Fruit fly (Drosophila melanogaster) whole organism, embryonic: Measurements from ENCODE around the gene mthl14.

Experiments
- Abd-B ChIP-seq: fragments of 200-800 bp; sonication (Bioruptor generic); optimal IDR thresholded peaks from 2 replicates; lab custom pipeline; 2018; ENCODE audit warnings: missing biosample characterization, mild to moderate bottlenecking, missing genetic modification characterization, moderate library complexity
- Ada2b ChIP-seq: fragments of 200-800 bp; sonication (Bioruptor generic); IDR thresholded peaks from 2 replicates; pipeline ENCODE4 v1.3.6; 2022; ENCODE audit warnings: missing biosample characterization, missing genetic modification characterization
- BtbVII ChIP-seq: fragments of 200-800 bp; sonication (Bioruptor generic); optimal IDR thresholded peaks from 3 replicates; lab custom pipeline; 2017; ENCODE audit warnings: missing biosample characterization, mild to moderate bottlenecking, missing genetic modification characterization
- Bteb2 ChIP-seq: fragments of 200-800 bp; sonication (Bioruptor generic); optimal IDR thresholded peaks from 2 replicates; lab custom pipeline; 2016; ENCODE audit warnings: missing biosample characterization, missing genetic modification characterization
- CG10274 ChIP-seq: fragments of 200-800 bp; sonication (Bioruptor generic); optimal IDR thresholded peaks from 3 replicates; lab custom pipeline; 2017; ENCODE audit warnings: missing biosample characterization, mild to moderate bottlenecking, missing genetic modification characterization
- CG10366 ChIP-seq: fragments of 200-800 bp; sonication (Bioruptor generic); IDR thresholded peaks from 2 replicates; pipeline ENCODE4 v1.3.6; 2022; ENCODE audit warnings: missing biosample characterization, missing genetic modification characterization
- CG10565 ChIP-seq: fragments of 200-800 bp; sonication (Bioruptor generic); optimal IDR thresholded peaks from 3 replicates; lab custom pipeline; 2016; ENCODE audit warnings: missing biosample characterization, mild to moderate bottlenecking, missing genetic modification characterization
- CG11093 ChIP-seq: fragments of 200-800 bp; sonication (Bioruptor generic); IDR thresholded peaks from 3 replicates; pipeline ENCODE4 v1.3.6; 2022; ENCODE audit warnings: missing biosample characterization, missing genetic modification characterization
- CG16813 ChIP-seq: fragments of 200-800 bp; sonication (Bioruptor generic); IDR thresholded peaks from 3 replicates; pipeline ENCODE4 v1.3.6; 2022; ENCODE audit warnings: missing biosample characterization, missing genetic modification characterization; ENCODE audit not compliant: partially characterized antibody
- CG2120 ChIP-seq: fragments of 200-800 bp; sonication (Bioruptor generic); optimal IDR thresholded peaks from 3 replicates; lab custom pipeline; 2016; ENCODE audit warnings: missing biosample characterization, missing genetic modification characterization
- CG32532 ChIP-seq: fragments of 200-800 bp; sonication (Bioruptor generic); IDR thresholded peaks from 2 replicates; pipeline ENCODE4 v1.3.6; 2022; ENCODE audit warnings: missing biosample characterization, missing genetic modification characterization
- CG5245 ChIP-seq: fragments of 200-800 bp; sonication (Bioruptor generic); optimal IDR thresholded peaks from 3 replicates; lab custom pipeline; 2016; ENCODE audit warnings: missing biosample characterization, missing genetic modification characterization
- CG6175 ChIP-seq: fragments of 200-800 bp; sonication (Bioruptor generic); IDR thresholded peaks from 3 replicates; pipeline ENCODE4 v1.3.6; 2022; ENCODE audit warnings: missing biosample characterization, missing genetic modification characterization
- CG6254 ChIP-seq: fragments of 200-800 bp; sonication (Bioruptor generic); optimal IDR thresholded peaks from 3 replicates; lab custom pipeline; 2017; ENCODE audit warnings: mild to moderate bottlenecking, missing biosample characterization, missing genetic modification reagents, missing genetic modification characterization
- CG6765 ChIP-seq: fragments of 200-800 bp; sonication (Bioruptor generic); optimal IDR thresholded peaks from 3 replicates; lab custom pipeline; 2017; ENCODE audit warnings: missing biosample characterization, mild to moderate bottlenecking, missing genetic modification characterization
- CG6813 ChIP-seq: fragments of 200-800 bp; sonication (Bioruptor generic); optimal IDR thresholded peaks from 2 replicates; lab custom pipeline; 2017; ENCODE audit warnings: missing biosample characterization, missing genetic modification characterization, mild to moderate bottlenecking, moderate library complexity, missing genetic modification reagents
- CG7963 ChIP-seq: fragments of 200-800 bp; sonication (Bioruptor generic); IDR thresholded peaks from 3 replicates; pipeline ENCODE4 v1.3.6; 2022; ENCODE audit warnings: missing biosample characterization, missing genetic modification characterization; ENCODE audit not compliant: partially characterized antibody
- Deaf1 ChIP-seq: fragments of 200-800 bp; optimal IDR thresholded peaks from 3 replicates; lab custom pipeline; 2019; ENCODE audit warnings: missing biosample characterization, mild to moderate bottlenecking, missing genetic modification characterization, moderate library complexity
- Dref ChIP-seq: fragments of 200-800 bp; sonication (Bioruptor generic); IDR thresholded peaks from 2 replicates; pipeline ENCODE4 v1.3.6; 2022; ENCODE audit warnings: missing biosample characterization, missing genetic modification characterization
- HLH4C ChIP-seq: fragments of 200-800 bp; sonication (Bioruptor generic); IDR thresholded peaks from 3 replicates; pipeline ENCODE4 v1.3.6; 2022; ENCODE audit warnings: missing biosample characterization, missing genetic modification characterization; ENCODE audit not compliant: partially characterized antibody
- Hmx ChIP-seq: fragments of 200-800 bp; sonication (Bioruptor generic); optimal IDR thresholded peaks from 2 replicates; lab custom pipeline; 2016; ENCODE audit warnings: missing biosample characterization, missing genetic modification characterization
- Lhr ChIP-seq: fragments of 200-800 bp; sonication (Bioruptor generic); optimal IDR thresholded peaks from 3 replicates; lab custom pipeline; 2017; ENCODE audit warnings: mild to moderate bottlenecking, missing biosample characterization, missing genetic modification reagents, missing genetic modification characterization
- Mad ChIP-seq: fragments of 200-800 bp; sonication (Bioruptor generic); optimal IDR thresholded peaks from 2 replicates; lab custom pipeline; 2016; ENCODE audit warnings: missing biosample characterization, missing genetic modification characterization
- Mes4 ChIP-seq: fragments of 200-800 bp; sonication (Bioruptor generic); optimal IDR thresholded peaks from 2 replicates; lab custom pipeline; 2016; ENCODE audit warnings: missing biosample characterization, missing genetic modification characterization
- Myb ChIP-seq: fragments of 200-800 bp; sonication (Bioruptor generic); optimal IDR thresholded peaks from 2 replicates; lab custom pipeline; 2016; ENCODE audit warnings: missing biosample characterization, missing genetic modification characterization
- NK7.1 ChIP-seq: fragments of 200-800 bp; sonication (Bioruptor generic); optimal IDR thresholded peaks from 3 replicates; lab custom pipeline; 2016; ENCODE audit warnings: missing biosample characterization, missing genetic modification characterization
- Neu2 ChIP-seq: fragments of 200-800 bp; sonication (Bioruptor generic); optimal IDR thresholded peaks from 3 replicates; lab custom pipeline; 2016; ENCODE audit warnings: missing biosample characterization, missing genetic modification characterization, borderline replicate concordance
- Nf-YC ChIP-seq: fragments of 200-800 bp; optimal IDR thresholded peaks from 3 replicates; lab custom pipeline; 2019; ENCODE audit warnings: missing biosample characterization, mild to moderate bottlenecking, missing genetic modification characterization, moderate library complexity
- Pdp1 ChIP-seq, 2 experiments: fragments of 200-800 bp; sonication (Bioruptor generic); optimal IDR thresholded peaks; 3 replicates each; lab custom pipeline; 2016; ENCODE audit warnings: missing biosample characterization in 2 of 2, missing genetic modification characterization in 2 of 2, mild to moderate bottlenecking in 1 of 2, moderate library complexity in 1 of 2
- Side ChIP-seq: fragments of 200-800 bp; sonication (Bioruptor generic); optimal IDR thresholded peaks from 2 replicates; lab custom pipeline; 2016; ENCODE audit warnings: missing biosample characterization, missing genetic modification characterization
- az2 ChIP-seq: fragments of 200-800 bp; sonication (Bioruptor generic); optimal IDR thresholded peaks from 3 replicates; lab custom pipeline; 2016; ENCODE audit warnings: missing biosample characterization, missing genetic modification characterization
- chinmo ChIP-seq: fragments of 200-800 bp; sonication (Bioruptor generic); IDR thresholded peaks from 4 replicates; pipeline ENCODE4 v1.3.6; 2022; ENCODE audit warnings: missing biosample characterization, missing genetic modification characterization; ENCODE audit not compliant: partially characterized antibody
- disco-r ChIP-seq: fragments of 200-800 bp; sonication (Bioruptor generic); optimal IDR thresholded peaks from 2 replicates; lab custom pipeline; 2016; ENCODE audit warnings: missing biosample characterization, missing genetic modification characterization
- dm ChIP-seq: fragments of 200-800 bp; sonication (Bioruptor generic); optimal IDR thresholded peaks from 3 replicates; lab custom pipeline; 2016; ENCODE audit warnings: missing biosample characterization, missing genetic modification characterization
- dpn ChIP-seq, 2 experiments: fragments of 200-800 bp; sonication (Bioruptor generic); optimal IDR thresholded peaks; 3 replicates each; lab custom pipeline; 2016; ENCODE audit warnings: missing biosample characterization in 2 of 2, missing genetic modification characterization in 2 of 2
- ems ChIP-seq: fragments of 200-800 bp; sonication (Bioruptor generic); optimal IDR thresholded peaks from 3 replicates; lab custom pipeline; 2016; ENCODE audit warnings: missing biosample characterization, missing genetic modification characterization
- esg ChIP-seq: fragments of 200-800 bp; sonication (Bioruptor generic); conservative IDR thresholded peaks from 2 replicates; pipeline ENCODE4 v1.3.6; 2022; ENCODE audit warnings: missing biosample characterization, missing genetic modification characterization
- eve ChIP-seq, 2 experiments: fragments of >200 bp; optimal IDR thresholded peaks; 2 replicates each; lab custom pipeline; 2017; ENCODE audit warnings: missing biosample characterization in 2 of 2, missing genetic modification characterization in 2 of 2
- gcm ChIP-seq: fragments of 200-800 bp; sonication (Bioruptor generic); optimal IDR thresholded peaks from 2 replicates; lab custom pipeline; 2019; ENCODE audit warnings: missing biosample characterization, mild to moderate bottlenecking, missing genetic modification characterization, moderate library complexity
- grau ChIP-seq: fragments of 200-800 bp; optimal IDR thresholded peaks from 3 replicates; lab custom pipeline; 2019; ENCODE audit warnings: missing biosample characterization, mild to moderate bottlenecking, missing genetic modification characterization, moderate library complexity
- hbn ChIP-seq: fragments of 200-800 bp; sonication (Bioruptor generic); IDR thresholded peaks from 2 replicates; pipeline ENCODE4 v1.3.6; 2022; ENCODE audit warnings: missing biosample characterization, missing genetic modification characterization; ENCODE audit not compliant: partially characterized antibody
- her ChIP-seq: fragments of 200-800 bp; sonication (Bioruptor generic); optimal IDR thresholded peaks from 2 replicates; lab custom pipeline; 2016; ENCODE audit warnings: missing biosample characterization, missing genetic modification characterization
- lbe ChIP-seq: fragments of 200-800 bp; sonication (Bioruptor generic); optimal IDR thresholded peaks from 2 replicates; lab custom pipeline; 2016; ENCODE audit warnings: missing biosample characterization, mild to moderate bottlenecking, missing genetic modification characterization
- nau ChIP-seq: fragments of 200-800 bp; sonication (Bioruptor generic); optimal IDR thresholded peaks from 3 replicates; lab custom pipeline; 2017; ENCODE audit warnings: missing biosample characterization, mild to moderate bottlenecking, missing genetic modification characterization, missing genetic modification reagents
- pfk ChIP-seq: fragments of 200-800 bp; sonication (Bioruptor generic); optimal IDR thresholded peaks from 2 replicates; lab custom pipeline; 2018; ENCODE audit warnings: missing biosample characterization, mild to moderate bottlenecking, missing genetic modification characterization, moderate library complexity
- ro ChIP-seq: fragments of 200-800 bp; sonication (Bioruptor generic); IDR thresholded peaks from 2 replicates; pipeline ENCODE4 v1.3.6; 2022; ENCODE audit warnings: missing biosample characterization, missing genetic modification characterization
- so ChIP-seq: fragments of 200-800 bp; sonication (Bioruptor generic); IDR thresholded peaks from 3 replicates; pipeline ENCODE4 v1.3.6; 2022; ENCODE audit warnings: missing biosample characterization, missing genetic modification characterization
- sob ChIP-seq: fragments of 200-800 bp; sonication (Bioruptor generic); IDR thresholded peaks from 2 replicates; pipeline ENCODE4 v1.3.6; 2022; ENCODE audit warnings: missing biosample characterization, missing genetic modification characterization
- tin ChIP-seq: fragments of 200-800 bp; sonication (Bioruptor generic); optimal IDR thresholded peaks from 3 replicates; lab custom pipeline; 2016; ENCODE audit warnings: missing biosample characterization, missing genetic modification characterization
- vvl ChIP-seq: fragments of 200-800 bp; sonication (Bioruptor generic); IDR thresholded peaks from 2 replicates; pipeline ENCODE4 v1.3.6; 2022; ENCODE audit warnings: missing biosample characterization, missing genetic modification characterization

The mthl14 gene

dm6 chr3L:246644-247199, 569 bp upstream of the mthl14 start (continued):
- TF ChIP-seq Pdp1 (GFP tag; optimal IDR thresholded peaks at IDR 0.05; lab: Kevin White, UChicago) (peak; percentile 29 to 88), tin (GFP tag; lab: Kevin White, UChicago) (peak; percentile 50), her (GFP tag; lab: Kevin White, UChicago) (peak; percentile 26), CG10366 (GFP tag; lab: Robert Waterston, UW) (no peak), Ada2b (GFP tag; lab: Robert Waterston, UW) (peak; percentile 22; the same call in 1 of the 2 replicates), chinmo (GFP tag; lab: Robert Waterston, UW) (0 out of 4 replicates have a peak, but pooled peaks have one; percentile 42), ro (GFP tag; lab: Robert Waterston, UW) (no peak), dpn (GFP tag; optimal IDR thresholded peaks at IDR 0.05; lab: Kevin White, UChicago) (peak; percentile 46 to 48), pfk (GFP tag; lab: Kevin White, UChicago) (peak; percentile 48), Hmx (GFP tag; lab: Kevin White, UChicago) (no peak), CG16813 (peak; percentile 73), CG6254 (no peak), Myb (peak; percentile 98), BtbVII (GFP tag; lab: Kevin White, UChicago) (no peak), sob (0 out of 2 replicates have a peak, but pooled peaks have one; percentile 42), Neu2 (GFP tag; lab: Kevin White, UChicago) (no peak), Side (GFP tag; lab: Kevin White, UChicago) (peak; percentile 54), HLH4C (GFP tag; lab: Robert Waterston, UW) (peak; percentile 64; the same call in 2 of the 3 replicates), CG6765 (GFP tag; lab: Kevin White, UChicago) (no peak), CG32532 (GFP tag; lab: Robert Waterston, UW) (peak; percentile 37), dm (GFP tag; lab: Kevin White, UChicago) (peak; percentile 76), Mes4 (GFP tag; lab: Kevin White, UChicago) (peak; percentile 49), CG7963 (GFP tag; lab: Robert Waterston, UW) (peak; percentile 80), Mad (GFP tag; lab: Kevin White, UChicago) (peak; percentile 9), CG10274 (GFP tag; lab: Kevin White, UChicago) (no peak), az2 (peak; percentile 6), hbn (GFP tag; lab: Robert Waterston, UW) (peak; percentile 26; the same call in 1 of the 2 replicates), Abd-B (no peak), lbe (peak; percentile 38), Dref (GFP tag; lab: Robert Waterston, UW) (peak; percentile 97), Nf-YC (peak; percentile 100), disco-r (GFP tag; lab: Kevin White, UChicago) (no peak), CG10565 (GFP tag; lab: Kevin White, UChicago) (no peak), nau (GFP tag; lab: Kevin White, UChicago) (no peak), CG11093 (GFP tag; lab: Robert Waterston, UW) (no peak), gcm (no peak), esg (GFP tag; lab: Robert Waterston, UW) (no peak), CG2120 (peak; percentile 53), ems (GFP tag; lab: Kevin White, UChicago) (peak; percentile 27), CG6813 (GFP tag; lab: Kevin White, UChicago) (no peak), eve (GFP tag; optimal IDR thresholded peaks at IDR 0.05; lab: Kevin White, UChicago) (peak in 1 of 2 experiments; percentile 64), CG6175 (GFP tag; lab: Robert Waterston, UW) (no peak), vvl (no peak), NK7.1 (peak; percentile 43), grau (tag; lab: Kevin White, UChicago) (no peak), CG5245 (peak; percentile 30), Lhr (GFP tag; lab: Kevin White, UChicago) (peak; percentile 83), so (no peak), Bteb2 (GFP tag; lab: Kevin White, UChicago) (no peak), Deaf1 (tag; lab: Kevin White, UChicago) (peak; percentile 100)
